Fruit fly (Drosophila melanogaster): Measurements from ENCODE around the gene Flo2.

Flo2 gene

DNA sequence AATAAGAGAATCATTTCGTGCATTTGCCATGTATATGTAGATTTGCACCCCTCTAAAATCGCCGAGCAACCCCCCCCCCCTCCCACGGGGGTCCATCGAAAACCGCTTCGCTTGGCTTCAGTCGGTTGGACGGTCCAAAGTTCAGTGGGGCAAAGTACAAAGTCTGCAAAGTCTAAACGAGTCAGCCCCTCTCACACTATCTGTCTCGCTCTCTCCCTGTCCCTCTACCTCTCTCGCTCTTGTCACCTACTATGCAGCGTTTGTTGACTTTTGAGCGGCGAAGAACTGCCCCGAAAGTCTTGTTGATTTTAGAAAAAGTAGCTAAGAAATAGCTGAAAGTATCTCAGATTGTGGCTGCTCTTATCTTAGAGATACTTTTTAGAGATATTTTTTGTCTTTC, 108.2 kb downstream of the Flo2 start (continued):
- TF ChIP-seq CG14965 (GFP tag; optimal IDR thresholded peaks at IDR 0.05; ENCODE audit: borderline replicate concordance) (no peak), zfh1 (GFP tag; IDR thresholded peaks at IDR 0.05) (0 out of 3 replicates have a peak, but pooled peaks have one; percentile 22), Bteb2 (GFP tag; optimal IDR thresholded peaks at IDR 0.05) (no peak), ftz-f1 (GFP tag; optimal IDR thresholded peaks at IDR 0.05) (no peak), CG7963 (GFP tag; IDR thresholded peaks at IDR 0.05; ENCODE audit: partially characterized antibody) (no peak), peb (GFP tag; IDR thresholded peaks at IDR 0.05) (0 out of 2 replicates have a peak, but pooled peaks have one; percentile 17), twi (tag; optimal IDR thresholded peaks at IDR 0.05) (no peak), dmrt99B (tag; optimal IDR thresholded peaks at IDR 0.05) (peak; percentile 62), yki (optimal IDR thresholded peaks at IDR 0.05) (no peak), CG9876 (GFP tag; optimal IDR thresholded peaks at IDR 0.05) (no peak), CG8359 (GFP tag; optimal IDR thresholded peaks at IDR 0.05; ENCODE audit: borderline replicate concordance) (no peak), scrt (GFP tag; optimal IDR thresholded peaks at IDR 0.05) (peak; percentile 16), CG17359 (tag; optimal IDR thresholded peaks at IDR 0.05) (peak; percentile 22), CG11696 (GFP tag; IDR thresholded peaks at IDR 0.05) (peak; percentile 60; the same call in 1 of the 2 replicates), CG13775 (GFP tag; optimal IDR thresholded peaks at IDR 0.05) (peak; percentile 24), NC2α (GFP tag; optimal IDR thresholded peaks at IDR 0.05) (no peak), ssp (GFP tag; IDR thresholded peaks at IDR 0.05) (no peak), salm (tag; optimal IDR thresholded peaks at IDR 0.05) (no peak), CG3163 (GFP tag; optimal IDR thresholded peaks at IDR 0.05) (no peak), odd (GFP tag; optimal IDR thresholded peaks at IDR 0.05) (peak; percentile 50), CG17568 (GFP tag; optimal IDR thresholded peaks at IDR 0.05) (no peak), Asciz (GFP tag; optimal IDR thresholded peaks at IDR 0.05) (peak; percentile 55), CG13123 (GFP tag; optimal IDR thresholded peaks at IDR 0.05) (no peak), CG8478 (optimal IDR thresholded peaks at IDR 0.05) (no peak), nom (GFP tag; optimal IDR thresholded peaks at IDR 0.05) (peak; percentile 100), CG12769 (tag; optimal IDR thresholded peaks at IDR 0.05) (peak; percentile 53), H15 (GFP tag; IDR thresholded peaks at IDR 0.05) (0 out of 3 replicates have a peak, but pooled peaks have one; percentile 22), phol (tag; optimal IDR thresholded peaks at IDR 0.05) (no peak), CG9797 (GFP tag; optimal IDR thresholded peaks at IDR 0.05) (no peak), tgo (GFP tag; IDR thresholded peaks at IDR 0.05) (no peak), Ssrp (tag; optimal IDR thresholded peaks at IDR 0.05) (no peak), MESR4 (GFP tag; optimal IDR thresholded peaks at IDR 0.05) (no peak), psq (GFP tag; optimal IDR thresholded peaks at IDR 0.05) (no peak), ro (GFP tag; IDR thresholded peaks at IDR 0.05) (no peak), unpg (GFP tag; optimal IDR thresholded peaks at IDR 0.05) (no peak), CG9215 (GFP tag; IDR thresholded peaks at IDR 0.05) (no peak), CG10209 (GFP tag; optimal IDR thresholded peaks at IDR 0.05) (peak; percentile 7), CG5245 (GFP tag; optimal IDR thresholded peaks at IDR 0.05) (no peak), CG9817 (tag; optimal IDR thresholded peaks at IDR 0.05) (no peak), hkb (optimal IDR thresholded peaks at IDR 0.05) (no peak), hkb (GFP tag; IDR thresholded peaks at IDR 0.05) (peak; percentile 40; the same call in 1 of the 2 replicates), CG11398 (GFP tag; optimal IDR thresholded peaks at IDR 0.05) (no peak), da (GFP tag; optimal IDR thresholded peaks at IDR 0.05) (no peak), Gug (GFP tag; IDR thresholded peaks at IDR 0.05) (no peak), NfI (GFP tag; optimal IDR thresholded peaks at IDR 0.05) (peak; percentile 58), CG18011 (GFP tag; optimal IDR thresholded peaks at IDR 0.05) (no peak), GATAe (GFP tag; conservative IDR thresholded peaks at IDR 0.05) (no peak), zf30C (GFP tag; optimal IDR thresholded peaks at IDR 0.05) (no peak), CG31365 (tag; optimal IDR thresholded peaks at IDR 0.05) (peak; percentile 34), CG9727 (GFP tag; optimal IDR thresholded peaks at IDR 0.05) (peak; percentile 31), CG18476 (GFP tag; optimal IDR thresholded peaks at IDR 0.05) (no peak), CG5953 (GFP tag; IDR thresholded peaks at IDR 0.05) (peak; percentile 38; the same call in 1 of the 2 replicates)
